Worm (Caenorhabditis elegans) whole organism, young adult: ENCODE measurements around the gene str-5.

Source experiments
- C17E4.6 ChIP-seq: fragments of 200-800 bp; sonication (Bioruptor generic); IDR thresholded peaks from 2 replicates; pipeline ENCODE4 v1.3.6; 2022; ENCODE audit warnings: missing genetic modification reagents, missing genetic modification characterization, missing compliant biosample characterization
- F10E7.11 ChIP-seq: sonication (generic microtip); optimal IDR thresholded peaks from 2 replicates; lab custom pipeline; 2017; ENCODE audit warnings: mild to moderate bottlenecking, missing genetic modification characterization, moderate library complexity, missing compliant biosample characterization
- F22D6.2 ChIP-seq: sonication (generic microtip); optimal IDR thresholded peaks from 2 replicates; lab custom pipeline; 2016; ENCODE audit warnings: mild to moderate bottlenecking, missing genetic modification characterization, missing compliant biosample characterization
- F23B12.7 ChIP-seq: sonication (generic microtip); optimal IDR thresholded peaks from 2 replicates; lab custom pipeline; 2017; ENCODE audit warnings: missing genetic modification characterization, mild to moderate bottlenecking, missing compliant biosample characterization, antibody characterized with exemption, moderate library complexity; ENCODE audit not compliant: insufficient read depth
- F57C9.4 ChIP-seq: sonication (generic microtip); optimal IDR thresholded peaks from 2 replicates; lab custom pipeline; 2017; ENCODE audit warnings: mild to moderate bottlenecking, missing genetic modification characterization, missing compliant biosample characterization
- Y53F4B.3 ChIP-seq: fragments of 200-800 bp; sonication (Bioruptor generic); IDR thresholded peaks from 2 replicates; pipeline ENCODE4 v1.3.6; 2022; ENCODE audit warnings: missing genetic modification reagents, missing genetic modification characterization, missing compliant biosample characterization
- Y53G8AR.9 ChIP-seq: fragments of 200-800 bp; sonication (Bioruptor generic); conservative IDR thresholded peaks from 2 replicates; pipeline ENCODE4 v1.3.6; 2022; ENCODE audit warnings: missing genetic modification reagents, missing genetic modification characterization, missing compliant biosample characterization
- Y56A3A.18 ChIP-seq: fragments of 200-800 bp; sonication (Bioruptor generic); IDR thresholded peaks from 2 replicates; pipeline ENCODE4 v1.3.6; 2022; ENCODE audit warnings: missing genetic modification reagents, missing genetic modification characterization, missing compliant biosample characterization
- Y67H2A.10 ChIP-seq: fragments of 200-800 bp; sonication (Bioruptor generic); conservative IDR thresholded peaks from 2 replicates; pipeline ENCODE4 v1.3.6; 2022; ENCODE audit warnings: missing genetic modification reagents, missing genetic modification characterization, missing compliant biosample characterization
- ZK185.1 ChIP-seq: sonication (generic microtip); optimal IDR thresholded peaks from 2 replicates; lab custom pipeline; 2016; ENCODE audit warnings: mild to moderate bottlenecking, missing genetic modification characterization, missing compliant biosample characterization; ENCODE audit not compliant: poor library complexity, severe bottlenecking
- attf-6 ChIP-seq: fragments of 200-800 bp; sonication (Bioruptor generic); IDR thresholded peaks from 2 replicates; pipeline ENCODE4 v1.3.6; 2022; ENCODE audit warnings: missing genetic modification reagents, missing genetic modification characterization, missing compliant biosample characterization
- bed-1 ChIP-seq: fragments of 200-800 bp; sonication (Bioruptor generic); IDR thresholded peaks from 2 replicates; pipeline ENCODE4 v1.3.6; 2022; ENCODE audit warnings: missing genetic modification reagents, missing genetic modification characterization, missing compliant biosample characterization
- ccch-3 ChIP-seq: fragments of 200-800 bp; sonication (Bioruptor generic); optimal IDR thresholded peaks from 2 replicates; lab custom pipeline; 2018; ENCODE audit warnings: mild to moderate bottlenecking, missing genetic modification characterization, missing compliant biosample characterization
- cebp-1 ChIP-seq, 2 experiments: fragments of 200-800 bp in 1 of 2; sonication (Bioruptor generic) in 1 of 2; sonication (generic microtip) in 1 of 2; IDR thresholded peaks in 1 of 2; optimal IDR thresholded peaks in 1 of 2; 2 replicates each; pipeline versions ENCODE4 v1.3.6 to Lab custom; 2017 to 2022; ENCODE audit warnings: missing compliant biosample characterization in 2 of 2, missing genetic modification characterization in 2 of 2, mild to moderate bottlenecking in 1 of 2, missing genetic modification reagents in 1 of 2, moderate library complexity in 1 of 2
- cebp-2 ChIP-seq: fragments of 200-800 bp; sonication (Bioruptor generic); IDR thresholded peaks from 2 replicates; pipeline ENCODE4 v1.3.6; 2022; ENCODE audit warnings: missing genetic modification characterization, missing compliant biosample characterization
- ceh-40 ChIP-seq: fragments of 200-800 bp; sonication (Bioruptor generic); IDR thresholded peaks from 2 replicates; pipeline ENCODE4 v1.3.6; 2022; ENCODE audit warnings: missing genetic modification characterization, missing compliant biosample characterization
- ceh-58 ChIP-seq: fragments of 200-800 bp; sonication (Bioruptor generic); IDR thresholded peaks from 2 replicates; pipeline ENCODE4 v1.3.6; 2022; ENCODE audit warnings: missing genetic modification characterization, missing compliant biosample characterization
- ceh-79 ChIP-seq: sonication (generic microtip); optimal IDR thresholded peaks from 2 replicates; lab custom pipeline; 2017; ENCODE audit warnings: mild to moderate bottlenecking, missing genetic modification characterization, missing compliant biosample characterization
- dpff-1 ChIP-seq: sonication (generic microtip); optimal IDR thresholded peaks from 2 replicates; lab custom pipeline; 2017; ENCODE audit warnings: mild to moderate bottlenecking, missing genetic modification characterization, missing compliant biosample characterization
- efl-1 ChIP-seq: fragments of 150-350 bp; optimal IDR thresholded peaks from 2 replicates; lab custom pipeline; 2014; ENCODE audit warnings: missing biosample characterization, missing genetic modification reagents, missing genetic modification characterization
- gei-17 ChIP-seq: fragments of 200-800 bp; sonication (Bioruptor generic); optimal IDR thresholded peaks from 2 replicates; lab custom pipeline; 2018; ENCODE audit warnings: mild to moderate bottlenecking, missing genetic modification characterization, missing compliant biosample characterization
- him-1 ChIP-seq: sonication (generic microtip); optimal IDR thresholded peaks from 2 replicates; lab custom pipeline; 2016; ENCODE audit warnings: missing genotype, missing genetic modification reagents, missing genetic modification characterization, missing compliant biosample characterization
- hlh-26 ChIP-seq: fragments of 200-800 bp; sonication (Bioruptor generic); conservative IDR thresholded peaks from 2 replicates; pipeline ENCODE4 v1.3.6; 2022; ENCODE audit warnings: missing genetic modification reagents, missing genetic modification characterization, missing compliant biosample characterization
- hmg-1.2 ChIP-seq: fragments of 200-800 bp; sonication (Bioruptor generic); IDR thresholded peaks from 2 replicates; pipeline ENCODE4 v1.3.6; 2022; ENCODE audit warnings: missing genetic modification reagents, missing genetic modification characterization, missing compliant biosample characterization
- hmg-20 ChIP-seq: fragments of 200-800 bp; sonication (Bioruptor generic); IDR thresholded peaks from 2 replicates; pipeline ENCODE4 v1.3.6; 2022; ENCODE audit warnings: missing genetic modification reagents, missing genetic modification characterization, missing compliant biosample characterization
- hsf-1 ChIP-seq: fragments of 200-800 bp; sonication (Bioruptor generic); IDR thresholded peaks from 2 replicates; pipeline ENCODE4 v1.3.6; 2022; ENCODE audit warnings: missing genetic modification reagents, missing genetic modification characterization, missing compliant biosample characterization
- lin-35 ChIP-seq, 3 experiments: fragments of 150-350 bp in 2 of 3; sonication (generic microtip) in 1 of 3; optimal IDR thresholded peaks; 2 replicates each; lab custom pipeline; 2014 to 2018; ENCODE audit warnings: missing biosample characterization in 3 of 3, missing genetic modification characterization in 3 of 3, missing genetic modification reagents in 3 of 3
- lir-1 ChIP-seq: fragments of 200-800 bp; sonication (Bioruptor generic); conservative IDR thresholded peaks from 2 replicates; pipeline ENCODE4 v1.3.6; 2022; ENCODE audit warnings: missing genetic modification reagents, missing genetic modification characterization, missing compliant biosample characterization
- lsl-1 ChIP-seq: fragments of 200-800 bp; sonication (Bioruptor generic); optimal IDR thresholded peaks from 2 replicates; lab custom pipeline; 2018; ENCODE audit warnings: mild to moderate bottlenecking, missing genetic modification characterization, moderate library complexity, missing compliant biosample characterization
- mcd-1 ChIP-seq: fragments of 200-800 bp; sonication (Bioruptor generic); IDR thresholded peaks from 2 replicates; pipeline ENCODE4 v1.3.6; 2022; ENCODE audit warnings: missing genetic modification reagents, missing genetic modification characterization, missing compliant biosample characterization
- nfya-2 ChIP-seq: fragments of 200-800 bp; sonication (Bioruptor generic); IDR thresholded peaks from 2 replicates; pipeline ENCODE4 v1.3.6; 2022; ENCODE audit warnings: missing genetic modification reagents, missing genetic modification characterization, missing compliant biosample characterization
- nhr-120 ChIP-seq: fragments of 200-800 bp; sonication (Bioruptor generic); IDR thresholded peaks from 2 replicates; pipeline ENCODE4 v1.3.6; 2022; ENCODE audit warnings: missing genetic modification characterization, missing compliant biosample characterization
- nhr-27 ChIP-seq: fragments of 200-800 bp; sonication (Bioruptor generic); optimal IDR thresholded peaks from 2 replicates; lab custom pipeline; 2018; ENCODE audit warnings: mild to moderate bottlenecking, missing genetic modification characterization, moderate library complexity, missing compliant biosample characterization
- repo-1 ChIP-seq: sonication (generic microtip); optimal IDR thresholded peaks from 2 replicates; lab custom pipeline; 2017; ENCODE audit warnings: mild to moderate bottlenecking, missing genetic modification characterization, missing compliant biosample characterization
- snpc-1.3 ChIP-seq: sonication (generic microtip); optimal IDR thresholded peaks from 2 replicates; lab custom pipeline; 2017; ENCODE audit warnings: missing genetic modification characterization, mild to moderate bottlenecking, missing compliant biosample characterization, antibody characterized with exemption, moderate library complexity, missing genotype, missing genetic modification reagents; ENCODE audit not compliant: insufficient read depth
- snpc-3.4 ChIP-seq: sonication (generic microtip); optimal IDR thresholded peaks from 2 replicates; lab custom pipeline; 2017; ENCODE audit warnings: missing genetic modification characterization, mild to moderate bottlenecking, missing compliant biosample characterization, antibody characterized with exemption, moderate library complexity, missing genotype, missing genetic modification reagents
- somi-1 ChIP-seq: fragments of 200-800 bp; sonication (Bioruptor generic); optimal IDR thresholded peaks from 2 replicates; lab custom pipeline; 2018; ENCODE audit warnings: mild to moderate bottlenecking, missing genetic modification characterization, missing compliant biosample characterization
- zfh-2 ChIP-seq: fragments of 200-800 bp; sonication (Bioruptor generic); conservative IDR thresholded peaks from 2 replicates; pipeline ENCODE4 v1.3.6; 2022; ENCODE audit warnings: missing genetic modification reagents, missing genetic modification characterization, missing compliant biosample characterization
- zim-3 ChIP-seq: sonication (generic microtip); optimal IDR thresholded peaks from 2 replicates; lab custom pipeline; 2017; ENCODE audit warnings: mild to moderate bottlenecking, missing genetic modification characterization, moderate library complexity, missing compliant biosample characterization
- ztf-26 ChIP-seq: sonication (generic microtip); optimal IDR thresholded peaks from 2 replicates; lab custom pipeline; 2017; ENCODE audit warnings: missing genetic modification characterization, missing compliant biosample characterization
- ztf-3 ChIP-seq: fragments of 200-800 bp; sonication (Bioruptor generic); optimal IDR thresholded peaks from 2 replicates; lab custom pipeline; 2018; ENCODE audit warnings: mild to moderate bottlenecking, missing genetic modification characterization, missing compliant biosample characterization

Gene str-5

DNA sequence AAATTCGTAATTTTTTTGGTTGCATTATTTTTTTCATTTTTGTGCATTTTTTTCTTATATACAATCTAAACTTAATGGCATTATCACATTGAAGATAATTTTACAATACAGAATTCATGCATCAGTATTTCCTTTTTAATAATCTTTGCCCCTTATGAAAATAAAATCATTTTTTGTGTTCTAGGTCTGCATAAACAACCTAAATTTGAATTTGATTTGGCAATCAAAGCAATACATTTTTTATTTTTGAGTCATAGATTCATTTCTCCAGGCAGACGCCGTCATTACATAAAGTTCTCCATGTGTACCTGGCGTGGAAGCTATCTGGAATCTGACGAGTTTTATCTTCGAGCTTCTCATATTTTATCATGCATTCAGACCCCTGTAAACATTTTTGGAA is 31.2 kb upstream of the str-5 start, which contains the start of gene srh-140:
srh-140 (plus strand) TSS at position 301 of the 400 bp plus-strand sequence.
- TF ChIP-seq hmg-20 (no peak), ceh-40 (GFP tag; lab: Robert Waterston, UW) (no peak), nfya-2 (GFP tag; lab: Robert Waterston, UW) (no peak), Y56A3A.18 (GFP tag; lab: Robert Waterston, UW) (no peak), hsf-1 (no peak), gei-17 (GFP tag; lab: Kevin White, UChicago) (no peak), zim-3 (no peak), efl-1 (GFP tag; lab: Kevin White, UChicago) (no peak), nhr-120 (GFP tag; lab: Robert Waterston, UW) (no peak), ceh-58 (no peak), bed-1 (GFP tag; lab: Robert Waterston, UW) (no peak)

DNA sequence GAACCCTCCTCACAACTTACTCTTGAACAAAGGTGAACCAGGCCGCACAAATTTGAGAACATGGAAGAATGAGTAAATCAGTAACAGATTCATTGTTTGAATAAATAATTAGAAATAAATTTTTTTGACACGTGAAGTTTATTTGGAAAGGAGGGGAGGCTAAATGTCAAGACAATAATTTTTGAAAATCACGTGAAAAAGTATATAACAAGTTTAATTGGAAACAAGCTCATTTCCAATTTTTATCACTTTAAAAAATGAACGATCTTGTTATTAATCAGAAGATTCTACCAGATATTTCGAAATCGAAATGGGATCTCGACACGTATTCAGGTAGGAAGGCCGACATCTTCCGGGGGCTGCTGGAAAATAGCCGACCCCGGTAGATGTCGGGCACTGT is 26.4 kb upstream of the str-5 start, which contains the start of the genes irld-57 and sfxn-1.3:
irld-57 (minus strand) TSS at position 101 of the 400 bp plus-strand sequence.
sfxn-1.3 (plus strand) TSS at position 232 of the 400 bp plus-strand sequence.
- TF ChIP-seq zfh-2 (GFP tag; lab: Robert Waterston, UW) (no peak), F23B12.7 (tag; lab: Kevin White, UChicago) (no peak), hlh-26 (GFP tag; lab: Robert Waterston, UW) (no peak), ccch-3 (GFP tag; lab: Kevin White, UChicago) (no peak), mcd-1 (GFP tag; lab: Robert Waterston, UW) (no peak), him-1 (tag; lab: Kevin White, UChicago) (no peak), F22D6.2 (no peak), C17E4.6 (GFP tag; lab: Robert Waterston, UW) (no peak), somi-1 (GFP tag; lab: Kevin White, UChicago) (no peak), nhr-27 (tag; lab: Kevin White, UChicago) (no peak), ztf-26 (no peak), repo-1 (no peak)
- TF ChIP-seq, all 124 proteins: peak for 0

DNA sequence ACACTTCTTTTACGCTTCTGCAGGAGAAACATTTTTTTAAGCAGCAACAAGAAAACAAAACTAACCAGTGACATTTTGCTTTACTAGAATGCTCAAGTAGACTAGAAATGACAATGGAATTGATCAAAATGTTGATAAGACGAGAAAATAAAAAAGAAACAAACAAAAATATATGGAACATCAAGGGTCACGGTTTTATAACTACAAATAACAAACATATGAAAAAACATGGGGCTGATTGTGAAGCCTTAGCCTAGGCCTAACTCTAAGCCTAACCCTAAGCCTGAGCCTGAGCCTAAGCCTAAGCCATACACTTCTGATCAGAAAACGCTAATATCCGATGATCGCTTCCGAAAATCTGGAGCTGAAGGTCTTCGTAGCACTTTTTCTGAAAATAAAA is 22.6 kb upstream of the str-5 start, which contains the start of gene Y6E2A.10:
Y6E2A.10 (minus strand) TSS at position 101 of the 400 bp plus-strand sequence.
- TF ChIP-seq ZK185.1 (tag; lab: Kevin White, UChicago) (no peak), Y53F4B.3 (no peak), dpff-1 (tag; lab: Kevin White, UChicago) (no peak)

DNA sequence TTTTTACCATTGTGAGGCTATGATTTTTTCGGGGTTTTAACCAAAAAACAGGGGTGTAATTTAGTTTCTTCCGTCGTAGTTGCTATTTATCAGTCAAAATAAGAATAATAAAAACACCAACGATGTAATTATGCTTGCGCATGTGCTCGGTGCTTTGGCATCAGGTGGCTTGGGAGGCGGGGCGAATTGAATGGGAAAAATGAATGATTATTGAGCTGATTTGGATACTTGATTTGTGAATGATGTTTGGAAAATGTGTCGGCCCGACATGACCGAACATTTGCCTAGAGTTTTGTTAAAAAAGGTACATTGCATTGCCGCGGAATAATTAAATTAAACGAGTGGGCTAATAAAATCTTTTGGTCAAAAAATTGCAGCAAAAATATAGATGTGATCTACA is 20.8 kb upstream of the str-5 start, which contains the start of gene str-38:
str-38 (minus strand) TSS at position 101 of the 400 bp plus-strand sequence.
- TF ChIP-seq lin-35 (GFP tag; optimal IDR thresholded peaks at IDR 0.05; lab: Kevin White, UChicago) (no peak), snpc-1.3 (no peak), attf-6 (GFP tag; lab: Robert Waterston, UW) (no peak), snpc-3.4 (tag; lab: Kevin White, UChicago) (no peak), ceh-58 (no peak), nhr-120 (GFP tag; lab: Robert Waterston, UW) (no peak), ZK185.1 (tag; lab: Kevin White, UChicago) (no peak), lir-1 (GFP tag; lab: Robert Waterston, UW) (no peak), F10E7.11 (tag; lab: Kevin White, UChicago) (no peak), cebp-2 (GFP tag; lab: Robert Waterston, UW) (no peak), Y67H2A.10 (GFP tag; lab: Robert Waterston, UW) (no peak), ztf-3 (no peak), Y53G8AR.9 (GFP tag; lab: Robert Waterston, UW) (no peak), cebp-1 (GFP tag; IDR thresholded peaks at IDR 0.05; lab: Robert Waterston, UW) (no peak), cebp-1 (tag; optimal IDR thresholded peaks at IDR 0.05; lab: Kevin White, UChicago) (no peak), hmg-1.2 (GFP tag; lab: Robert Waterston, UW) (no peak), ceh-79 (tag; lab: Kevin White, UChicago) (no peak), F57C9.4 (tag; lab: Kevin White, UChicago) (no peak), lsl-1 (GFP tag; lab: Kevin White, UChicago) (no peak)
